Worm (Caenorhabditis elegans): ENCODE measurements around the gene mlc-7.

- TF ChIP-seq ces-1 (GFP tag; optimal IDR thresholded peaks at IDR 0.05) (no peak), drap-1 (GFP tag; optimal IDR thresholded peaks at IDR 0.05) (no peak), mep-1 (tag; optimal IDR thresholded peaks at IDR 0.05) (no peak), nhr-237 (tag; optimal IDR thresholded peaks at IDR 0.05) (no peak), lin-13 (tag; optimal IDR thresholded peaks at IDR 0.05) (no peak)
Measured at ce11 chrIII:13718403-13718969, 32.8 kb upstream of the mlc-7 start.

Data from whole organism, mixed stage, embryonic.